Fruit fly (Drosophila melanogaster) whole organism: ENCODE measurements around the gene CG1824.

ENCODE experiments used
- EcR ChIP-seq, 2 experiments: fragments of >200 bp; optimal IDR thresholded peaks; 2 replicates each; lab custom pipeline; 2017; ENCODE audit warnings: missing biosample characterization in 2 of 2, missing genetic modification characterization in 2 of 2, missing genetic modification reagents in 2 of 2
- psq ChIP-seq: fragments of >200 bp; optimal IDR thresholded peaks from 2 replicates; lab custom pipeline; 2017
- usp ChIP-seq: fragments of >200 bp; optimal IDR thresholded peaks from 2 replicates; lab custom pipeline; 2017; ENCODE audit warnings: missing biosample characterization, missing genetic modification characterization, mixed read lengths

dm6 chrX:12580498-12581304, 14.7 kb downstream of the CG1824 start:
- TF ChIP-seq usp (GFP tag; lab: Kevin White, UChicago) (no peak), EcR (GFP tag; optimal IDR thresholded peaks at IDR 0.05; lab: Kevin White, UChicago) (no peak), psq (lab: Kevin White, UChicago) (no peak)
